Fruit fly (Drosophila melanogaster) whole organism, prepupa: ENCODE results near the gene Stam.
A peak's percentile ranks its signal among the peaks of the same experiment; 100 is the strongest.

ENCODE experiments used
- Blimp-1 ChIP-seq: fragments of 200-800 bp; sonication (Bioruptor generic); optimal IDR thresholded peaks from 3 replicates; lab custom pipeline; 2017; ENCODE audit warnings: missing biosample characterization, missing genetic modification characterization, mild to moderate bottlenecking, moderate library complexity, missing genetic modification reagents
- CG10631 ChIP-seq: fragments of 200-800 bp; sonication (Bioruptor generic); optimal IDR thresholded peaks from 2 replicates; lab custom pipeline; 2016; ENCODE audit warnings: missing biosample characterization, missing genetic modification characterization
- CG11294 ChIP-seq: fragments of 200-800 bp; sonication (Bioruptor generic); IDR thresholded peaks from 2 replicates; pipeline ENCODE4 v1.3.6; 2022; ENCODE audit warnings: missing biosample characterization, missing genetic modification characterization
- CG11762 ChIP-seq: fragments of 200-800 bp; sonication (Bioruptor generic); optimal IDR thresholded peaks from 3 replicates; lab custom pipeline; 2016; ENCODE audit warnings: missing biosample characterization, missing genetic modification characterization; ENCODE audit not compliant: insufficient read depth
- CG11902 ChIP-seq: fragments of 200-800 bp; sonication (Bioruptor generic); optimal IDR thresholded peaks from 3 replicates; lab custom pipeline; 2016; ENCODE audit warnings: missing biosample characterization, missing genetic modification characterization
- CG15336 ChIP-seq: fragments of 200-800 bp; sonication (Bioruptor generic); IDR thresholded peaks from 2 replicates; pipeline ENCODE4 v1.3.6; 2022; ENCODE audit warnings: missing biosample characterization, missing genetic modification characterization
- CG16779 ChIP-seq: fragments of 200-800 bp; sonication (Bioruptor generic); optimal IDR thresholded peaks from 3 replicates; lab custom pipeline; 2017; ENCODE audit warnings: missing biosample characterization, mild to moderate bottlenecking, missing genetic modification characterization
- CG32006 ChIP-seq: fragments of 200-800 bp; sonication (Bioruptor generic); optimal IDR thresholded peaks from 3 replicates; lab custom pipeline; 2017; ENCODE audit warnings: missing biosample characterization, mild to moderate bottlenecking, missing genetic modification characterization
- CG34406 ChIP-seq: fragments of 200-800 bp; sonication (Bioruptor generic); optimal IDR thresholded peaks from 3 replicates; lab custom pipeline; 2016; ENCODE audit warnings: missing biosample characterization, missing genetic modification characterization
- CG3919 ChIP-seq: fragments of 200-800 bp; sonication (Bioruptor generic); optimal IDR thresholded peaks from 3 replicates; lab custom pipeline; 2016; ENCODE audit warnings: missing biosample characterization, missing genetic modification characterization
- CG4318 ChIP-seq: fragments of 200-800 bp; sonication (Bioruptor generic); optimal IDR thresholded peaks from 3 replicates; lab custom pipeline; 2017; ENCODE audit warnings: missing biosample characterization, mild to moderate bottlenecking, missing genetic modification characterization
- CG6163 ChIP-seq: fragments of 200-800 bp; sonication (Bioruptor generic); IDR thresholded peaks from 3 replicates; pipeline ENCODE4 v1.3.6; 2022; ENCODE audit warnings: missing biosample characterization, missing genetic modification characterization
- CG6276 ChIP-seq: fragments of 200-800 bp; sonication (Bioruptor generic); optimal IDR thresholded peaks from 2 replicates; lab custom pipeline; 2017; ENCODE audit warnings: missing biosample characterization, mild to moderate bottlenecking, missing genetic modification characterization
- CG6792 ChIP-seq: fragments of 200-800 bp; sonication (Bioruptor generic); optimal IDR thresholded peaks from 3 replicates; lab custom pipeline; 2016; ENCODE audit warnings: missing biosample characterization, missing genetic modification characterization
- CG6808 ChIP-seq: fragments of 200-800 bp; sonication (Bioruptor generic); optimal IDR thresholded peaks from 3 replicates; lab custom pipeline; 2017; ENCODE audit warnings: missing biosample characterization, missing genetic modification characterization, mild to moderate bottlenecking, moderate library complexity, missing genetic modification reagents
- CG8119 ChIP-seq: fragments of 200-800 bp; sonication (Bioruptor generic); IDR thresholded peaks from 3 replicates; pipeline ENCODE4 v1.3.6; 2022; ENCODE audit warnings: missing biosample characterization, missing genetic modification characterization
- CG8632 ChIP-seq: fragments of 200-800 bp; sonication (Bioruptor generic); optimal IDR thresholded peaks from 3 replicates; lab custom pipeline; 2016; ENCODE audit warnings: missing biosample characterization, missing genetic modification characterization
- CG9139 ChIP-seq: fragments of 200-800 bp; sonication (Bioruptor generic); optimal IDR thresholded peaks from 3 replicates; lab custom pipeline; 2017; ENCODE audit warnings: missing biosample characterization, mild to moderate bottlenecking, missing genetic modification characterization
- Eip75B ChIP-seq: fragments of 200-800 bp; sonication (Bioruptor generic); optimal IDR thresholded peaks from 3 replicates; lab custom pipeline; 2016; ENCODE audit warnings: missing biosample characterization, missing genetic modification characterization
- Eip78C ChIP-seq: fragments of 200-800 bp; sonication (Bioruptor generic); peaks from one replicate; lab custom pipeline; 2016; ENCODE audit warnings: missing biosample characterization, missing genetic modification characterization
- Eip93F ChIP-seq: fragments of 200-800 bp; sonication (Bioruptor generic); optimal IDR thresholded peaks from 2 replicates; lab custom pipeline; 2016; ENCODE audit warnings: missing biosample characterization, mild to moderate bottlenecking, missing genetic modification characterization
- Ets21C ChIP-seq: fragments of 200-800 bp; sonication (Bioruptor generic); optimal IDR thresholded peaks from 3 replicates; lab custom pipeline; 2016; ENCODE audit warnings: missing biosample characterization, missing genetic modification characterization
- Ets96B ChIP-seq: fragments of 200-800 bp; optimal IDR thresholded peaks from 2 replicates; lab custom pipeline; 2019; ENCODE audit warnings: missing biosample characterization, mild to moderate bottlenecking, missing genetic modification characterization, moderate library complexity
- Gug ChIP-seq: fragments of 200-800 bp; sonication (Bioruptor generic); IDR thresholded peaks from 2 replicates; pipeline ENCODE4 v1.3.6; 2022; ENCODE audit warnings: missing biosample characterization, missing genetic modification characterization
- Hr39 ChIP-seq: fragments of 200-800 bp; sonication (Bioruptor generic); optimal IDR thresholded peaks from 2 replicates; lab custom pipeline; 2016; ENCODE audit warnings: missing biosample characterization, missing genetic modification characterization
- Hr4 ChIP-seq: fragments of 200-800 bp; sonication (Bioruptor generic); optimal IDR thresholded peaks from 3 replicates; lab custom pipeline; 2016; ENCODE audit warnings: missing biosample characterization, missing genetic modification characterization
- Lpt ChIP-seq: fragments of 200-800 bp; sonication (Bioruptor generic); optimal IDR thresholded peaks from 3 replicates; lab custom pipeline; 2016; ENCODE audit warnings: missing biosample characterization, missing genetic modification characterization
- Sox14 ChIP-seq: fragments of 200-800 bp; sonication (Bioruptor generic); optimal IDR thresholded peaks from 3 replicates; lab custom pipeline; 2016; ENCODE audit warnings: missing biosample characterization, missing genetic modification characterization
- Sox15 ChIP-seq: fragments of 200-800 bp; sonication (Bioruptor generic); optimal IDR thresholded peaks from 3 replicates; lab custom pipeline; 2016; ENCODE audit warnings: missing biosample characterization, missing genetic modification characterization
- achi ChIP-seq: fragments of 200-800 bp; sonication (Bioruptor generic); optimal IDR thresholded peaks from 3 replicates; lab custom pipeline; 2016; ENCODE audit warnings: missing biosample characterization, missing genetic modification characterization
- dac ChIP-seq: fragments of 200-800 bp; sonication (Bioruptor generic); optimal IDR thresholded peaks from 2 replicates; lab custom pipeline; 2017; ENCODE audit warnings: missing biosample characterization, mild to moderate bottlenecking, missing genetic modification characterization
- eg ChIP-seq: fragments of 200-800 bp; sonication (Bioruptor generic); IDR thresholded peaks from 3 replicates; pipeline ENCODE4 v1.3.6; 2022; ENCODE audit warnings: missing biosample characterization, missing genetic modification characterization
- fd59A ChIP-seq: fragments of 200-800 bp; sonication (Bioruptor generic); optimal IDR thresholded peaks from 2 replicates; lab custom pipeline; 2017; ENCODE audit warnings: missing biosample characterization, mild to moderate bottlenecking, missing genetic modification characterization, missing genetic modification reagents
- fd85E ChIP-seq: fragments of 200-800 bp; sonication (Bioruptor generic); optimal IDR thresholded peaks from 3 replicates; lab custom pipeline; 2016; ENCODE audit warnings: missing biosample characterization, missing genetic modification characterization
- fkh ChIP-seq: fragments of 200-800 bp; sonication (Bioruptor generic); optimal IDR thresholded peaks from 3 replicates; lab custom pipeline; 2017; ENCODE audit warnings: missing biosample characterization, mild to moderate bottlenecking, missing genetic modification characterization, moderate library complexity
- lz ChIP-seq: fragments of 200-800 bp; sonication (Bioruptor generic); optimal IDR thresholded peaks from 3 replicates; lab custom pipeline; 2016; ENCODE audit warnings: missing biosample characterization, missing genetic modification characterization
- net ChIP-seq: fragments of 200-800 bp; sonication (Bioruptor generic); optimal IDR thresholded peaks from 3 replicates; lab custom pipeline; 2016; ENCODE audit warnings: missing biosample characterization, missing genetic modification characterization
- pdm3 ChIP-seq: fragments of 200-800 bp; sonication (Bioruptor generic); optimal IDR thresholded peaks from 3 replicates; lab custom pipeline; 2016; ENCODE audit warnings: missing biosample characterization, missing genetic modification characterization
- salr ChIP-seq, 2 experiments: fragments of 200-800 bp; sonication (Bioruptor generic); optimal IDR thresholded peaks; 3 replicates each; lab custom pipeline; 2016 to 2018; ENCODE audit warnings: missing biosample characterization in 2 of 2, missing genetic modification characterization in 2 of 2, mild to moderate bottlenecking in 1 of 2
- spab ChIP-seq: fragments of 200-800 bp; sonication (Bioruptor generic); optimal IDR thresholded peaks from 2 replicates; lab custom pipeline; 2017; ENCODE audit warnings: missing biosample characterization, mild to moderate bottlenecking, missing genetic modification characterization, missing genetic modification reagents
- ss ChIP-seq, 2 experiments: fragments of 200-800 bp; sonication (Bioruptor generic); optimal IDR thresholded peaks; 2 replicates in 1 of 2; 3 replicates in 1 of 2; lab custom pipeline; 2017 to 2018; ENCODE audit warnings: mild to moderate bottlenecking in 2 of 2, missing biosample characterization in 2 of 2, missing genetic modification characterization in 2 of 2, moderate library complexity in 1 of 2
- svp ChIP-seq: fragments of 200-800 bp; sonication (Bioruptor generic); peaks from one replicate; lab custom pipeline; 2016; ENCODE audit warnings: missing biosample characterization, missing genetic modification characterization
- vri ChIP-seq: fragments of 200-800 bp; sonication (Bioruptor generic); optimal IDR thresholded peaks from 3 replicates; lab custom pipeline; 2016; ENCODE audit warnings: missing biosample characterization, mild to moderate bottlenecking, missing genetic modification characterization

Gene Stam

dm6 chr2L:10842326-10842725, 16.0 kb upstream of the Stam start, which contains the start of gene CG6700:
Gene CG6700, minus strand, starts transcription at chr2L:10842597.
- TF ChIP-seq salr (GFP tag; optimal IDR thresholded peaks at IDR 0.05; lab: Kevin White, UChicago) (no peak), CG4318 (no peak), Ets21C (GFP tag; lab: Kevin White, UChicago) (no peak), Lpt (GFP tag; lab: Kevin White, UChicago) (no peak), Eip93F (no peak), pdm3 (GFP tag; lab: Kevin White, UChicago) (no peak), svp (GFP tag; lab: Kevin White, UChicago) (peak; percentile 74), fd85E (GFP tag; lab: Kevin White, UChicago) (peak; percentile 8), Hr39 (GFP tag; lab: Kevin White, UChicago) (no peak), Sox14 (peak; percentile 70), eg (GFP tag; lab: Robert Waterston, UW) (no peak), vri (GFP tag; lab: Kevin White, UChicago) (peak; percentile 42), Ets96B (no peak), CG6808 (GFP tag; lab: Kevin White, UChicago) (no peak), CG10631 (GFP tag; lab: Kevin White, UChicago) (no peak)

dm6 chr2L:10845564-10845963, 12.8 kb upstream of the Stam start, which contains the start of the genes CG17139 and CG17140:
Gene CG17139, minus strand, starts transcription at chr2L:10845664.
Gene CG17140, minus strand, starts transcription at chr2L:10845664.
- TF ChIP-seq CG34406 (no peak), CG32006 (GFP tag; lab: Kevin White, UChicago) (no peak), CG9139 (no peak), spab (GFP tag; lab: Kevin White, UChicago) (no peak), Ets21C (GFP tag; lab: Kevin White, UChicago) (no peak), CG6792 (GFP tag; lab: Kevin White, UChicago) (no peak), lz (GFP tag; lab: Kevin White, UChicago) (no peak), net (GFP tag; lab: Kevin White, UChicago) (no peak), fkh (GFP tag; lab: Kevin White, UChicago) (no peak), Hr39 (GFP tag; lab: Kevin White, UChicago) (no peak), CG3919 (GFP tag; lab: Kevin White, UChicago) (no peak), achi (GFP tag; lab: Kevin White, UChicago) (no peak), vri (GFP tag; lab: Kevin White, UChicago) (no peak), CG8632 (GFP tag; lab: Kevin White, UChicago) (no peak), Eip78C (no peak)

- TF ChIP-seq CG6276 (GFP tag; lab: Kevin White, UChicago) (no peak), CG16779 (no peak), Sox15 (GFP tag; lab: Kevin White, UChicago) (no peak), Blimp-1 (GFP tag; lab: Kevin White, UChicago) (no peak), Ets96B (no peak), Hr39 (GFP tag; lab: Kevin White, UChicago) (no peak), Lpt (GFP tag; lab: Kevin White, UChicago) (no peak), ss (GFP tag; optimal IDR thresholded peaks at IDR 0.05; lab: Kevin White, UChicago) (no peak), spab (GFP tag; lab: Kevin White, UChicago) (no peak)
These were observed 11.4 kb upstream of the Stam start, which contains the start of gene Porin2 for dm6 chr2L:10846944-10847343. Gene Porin2, minus strand, starts transcription at chr2L:10847044.

dm6 chr2L:10849511-10850191, 8.7 kb upstream of the Stam start, which contains the start of gene SmydA-3:
Gene SmydA-3, plus strand, starts transcription at chr2L:10850141.
- TF ChIP-seq CG11294 (GFP tag; lab: Robert Waterston, UW) (0 out of 2 replicates have a peak, but pooled peaks have one; percentile 32), achi (GFP tag; lab: Kevin White, UChicago) (peak; percentile 51), dac (peak; percentile 34), Hr4 (peak; percentile 58), Eip93F (no peak), Eip75B (GFP tag; lab: Kevin White, UChicago) (no peak), CG34406 (peak; percentile 49), CG10631 (GFP tag; lab: Kevin White, UChicago) (no peak), Ets96B (peak; percentile 19), CG11762 (GFP tag; lab: Kevin White, UChicago) (no peak), eg (GFP tag; lab: Robert Waterston, UW) (peak; percentile 82), CG8119 (GFP tag; lab: Robert Waterston, UW) (peak; percentile 69; the same call in 2 of the 3 replicates), salr (GFP tag; optimal IDR thresholded peaks at IDR 0.05; lab: Kevin White, UChicago) (peak in 1 of 2 experiments; percentile 71), CG8632 (GFP tag; lab: Kevin White, UChicago) (peak; percentile 30), CG32006 (GFP tag; lab: Kevin White, UChicago) (peak; percentile 81), Gug (GFP tag; lab: Robert Waterston, UW) (peak; percentile 51), CG11902 (GFP tag; lab: Kevin White, UChicago) (no peak), CG6163 (peak; percentile 64), fd59A (GFP tag; lab: Kevin White, UChicago) (peak; percentile 11), lz (GFP tag; lab: Kevin White, UChicago) (peak; percentile 12), Eip78C (peak; percentile 74), CG15336 (GFP tag; lab: Robert Waterston, UW) (peak; percentile 75)
